Worm (Caenorhabditis elegans): Measurements from ENCODE around the gene ZC239.22.

ZC239.22 gene

ce11 chrII:3220723-3221122 is at the start of gene ZC239.22:
Gene ZC239.22, minus strand, starts transcription at chrII:3220823.
- TF ChIP-seq ceh-13 (GFP tag; optimal IDR thresholded peaks at IDR 0.05) (no peak), tbx-37 (GFP tag; conservative IDR thresholded peaks at IDR 0.05) (no peak), aly-1 (tag; optimal IDR thresholded peaks at IDR 0.05) (no peak), F13C5.2 (tag; optimal IDR thresholded peaks at IDR 0.05) (no peak), ceh-36 (tag; optimal IDR thresholded peaks at IDR 0.05) (no peak), sea-1 (GFP tag; conservative IDR thresholded peaks at IDR 0.05) (no peak), pes-1 (GFP tag; IDR thresholded peaks at IDR 0.05) (no peak)

- TF ChIP-seq tbx-11 (GFP tag; IDR thresholded peaks at IDR 0.05) (peak; percentile 58), hmbx-1 (tag; optimal IDR thresholded peaks at IDR 0.05) (no peak), scrt-1 (GFP tag; IDR thresholded peaks at IDR 0.05) (0 out of 2 replicates have a peak, but pooled peaks have one; percentile 19), flt-1 (GFP tag; IDR thresholded peaks at IDR 0.05) (peak; percentile 60; the same call in 1 of the 2 replicates), hnd-1 (tag; optimal IDR thresholded peaks at IDR 0.05) (peak; percentile 1), ceh-13 (GFP tag; optimal IDR thresholded peaks at IDR 0.05) (peak; percentile 49), F13C5.2 (tag; optimal IDR thresholded peaks at IDR 0.05) (no peak), pes-1 (GFP tag; IDR thresholded peaks at IDR 0.05) (peak; percentile 82)
Measured at ce11 chrII:3267815-3268214, 47.2 kb upstream of the ZC239.22 start.

ce11 chrII:3267365-3267764 is 46.7 kb upstream of the ZC239.22 start, which contains the start of gene F02E11.7:
Gene F02E11.7, plus strand, starts transcription at chrII:3267665.
- TF ChIP-seq hmg-4 (GFP tag; optimal IDR thresholded peaks at IDR 0.05) (no peak), B0310.2 (tag; optimal IDR thresholded peaks at IDR 0.05) (no peak), ets-7 (tag; optimal IDR thresholded peaks at IDR 0.05) (no peak), ceh-36 (tag; optimal IDR thresholded peaks at IDR 0.05) (no peak), ama-1 (optimal IDR thresholded peaks at IDR 0.05) (no peak), F13C5.2 (tag; optimal IDR thresholded peaks at IDR 0.05) (no peak), flt-1 (GFP tag; IDR thresholded peaks at IDR 0.05) (no peak), sea-1 (GFP tag; conservative IDR thresholded peaks at IDR 0.05) (no peak), scrt-1 (GFP tag; IDR thresholded peaks at IDR 0.05) (no peak), tbx-37 (GFP tag; conservative IDR thresholded peaks at IDR 0.05) (no peak), pes-1 (GFP tag; IDR thresholded peaks at IDR 0.05) (no peak), hmbx-1 (tag; optimal IDR thresholded peaks at IDR 0.05) (no peak), tbx-11 (GFP tag; IDR thresholded peaks at IDR 0.05) (no peak), tra-4 (tag; optimal IDR thresholded peaks at IDR 0.05) (no peak), ceh-13 (GFP tag; optimal IDR thresholded peaks at IDR 0.05) (no peak), hnd-1 (tag; optimal IDR thresholded peaks at IDR 0.05) (no peak), aly-1 (tag; optimal IDR thresholded peaks at IDR 0.05) (no peak)

- TF ChIP-seq scrt-1 (GFP tag; IDR thresholded peaks at IDR 0.05), result no peak
- no peak for TF ChIP-seq flt-1 (GFP tag; IDR thresholded peaks at IDR 0.05)
- no peak for TF ChIP-seq F13C5.2 (tag; optimal IDR thresholded peaks at IDR 0.05)
- TF ChIP-seq pes-1 (GFP tag; IDR thresholded peaks at IDR 0.05), result no peak
- no peak for TF ChIP-seq ama-1 (optimal IDR thresholded peaks at IDR 0.05)
- no peak for TF ChIP-seq tbx-11 (GFP tag; IDR thresholded peaks at IDR 0.05)
- no peak for TF ChIP-seq tbx-37 (GFP tag; conservative IDR thresholded peaks at IDR 0.05)
- no peak for TF ChIP-seq ets-7 (tag; optimal IDR thresholded peaks at IDR 0.05)
- no peak for TF ChIP-seq hmg-4 (GFP tag; optimal IDR thresholded peaks at IDR 0.05)
- no peak for TF ChIP-seq hnd-1 (tag; optimal IDR thresholded peaks at IDR 0.05)
- no peak for TF ChIP-seq B0310.2 (tag; optimal IDR thresholded peaks at IDR 0.05)
- no peak for TF ChIP-seq tra-4 (tag; optimal IDR thresholded peaks at IDR 0.05)
- TF ChIP-seq sea-1 (GFP tag; conservative IDR thresholded peaks at IDR 0.05), result no peak
- TF ChIP-seq ceh-36 (tag; optimal IDR thresholded peaks at IDR 0.05), result no peak
- TF ChIP-seq ceh-13 (GFP tag; optimal IDR thresholded peaks at IDR 0.05), result no peak
- TF ChIP-seq hmbx-1 (tag; optimal IDR thresholded peaks at IDR 0.05), result no peak
- no peak for TF ChIP-seq aly-1 (tag; optimal IDR thresholded peaks at IDR 0.05)
Measured at ce11 chrII:3264704-3265103, 44.1 kb upstream of the ZC239.22 start.

- TF ChIP-seq pes-1 (GFP tag; IDR thresholded peaks at IDR 0.05) (no peak), tbx-37 (GFP tag; conservative IDR thresholded peaks at IDR 0.05) (no peak), ceh-36 (tag; optimal IDR thresholded peaks at IDR 0.05) (no peak), tbx-11 (GFP tag; IDR thresholded peaks at IDR 0.05) (no peak), ets-7 (tag; optimal IDR thresholded peaks at IDR 0.05) (no peak), hmbx-1 (tag; optimal IDR thresholded peaks at IDR 0.05) (no peak), ceh-13 (GFP tag; optimal IDR thresholded peaks at IDR 0.05) (no peak), scrt-1 (GFP tag; IDR thresholded peaks at IDR 0.05) (no peak), tra-4 (tag; optimal IDR thresholded peaks at IDR 0.05) (no peak), sea-1 (GFP tag; conservative IDR thresholded peaks at IDR 0.05) (no peak), aly-1 (tag; optimal IDR thresholded peaks at IDR 0.05) (no peak), F13C5.2 (tag; optimal IDR thresholded peaks at IDR 0.05) (no peak), flt-1 (GFP tag; IDR thresholded peaks at IDR 0.05) (no peak), B0310.2 (tag; optimal IDR thresholded peaks at IDR 0.05) (no peak), hnd-1 (tag; optimal IDR thresholded peaks at IDR 0.05) (no peak), ama-1 (optimal IDR thresholded peaks at IDR 0.05) (no peak), hmg-4 (GFP tag; optimal IDR thresholded peaks at IDR 0.05) (no peak)
Measured at ce11 chrII:3262504-3262903, 41.9 kb upstream of the ZC239.22 start, which contains the start of gene F02E11.2. Gene F02E11.2, plus strand, starts transcription at chrII:3262804.

- TF ChIP-seq B0310.2 (tag; optimal IDR thresholded peaks at IDR 0.05) (no peak), F13C5.2 (tag; optimal IDR thresholded peaks at IDR 0.05) (no peak), hmbx-1 (tag; optimal IDR thresholded peaks at IDR 0.05) (no peak), tbx-37 (GFP tag; conservative IDR thresholded peaks at IDR 0.05) (no peak), ama-1 (optimal IDR thresholded peaks at IDR 0.05) (no peak), ceh-36 (tag; optimal IDR thresholded peaks at IDR 0.05) (no peak), tra-4 (tag; optimal IDR thresholded peaks at IDR 0.05) (no peak), aly-1 (tag; optimal IDR thresholded peaks at IDR 0.05) (no peak), sea-1 (GFP tag; conservative IDR thresholded peaks at IDR 0.05) (no peak), ceh-13 (GFP tag; optimal IDR thresholded peaks at IDR 0.05) (no peak), tbx-11 (GFP tag; IDR thresholded peaks at IDR 0.05) (no peak), pes-1 (GFP tag; IDR thresholded peaks at IDR 0.05) (no peak), scrt-1 (GFP tag; IDR thresholded peaks at IDR 0.05) (no peak), hnd-1 (tag; optimal IDR thresholded peaks at IDR 0.05) (no peak)
Measured at ce11 chrII:3259254-3259653, 38.6 kb upstream of the ZC239.22 start, which contains the start of gene gcy-19. Gene gcy-19, minus strand, starts transcription at chrII:3259354.

- TF ChIP-seq flt-1 (GFP tag; IDR thresholded peaks at IDR 0.05) (no peak), B0310.2 (tag; optimal IDR thresholded peaks at IDR 0.05) (no peak), hnd-1 (tag; optimal IDR thresholded peaks at IDR 0.05) (no peak), aly-1 (tag; optimal IDR thresholded peaks at IDR 0.05) (no peak), scrt-1 (GFP tag; IDR thresholded peaks at IDR 0.05) (no peak), ceh-13 (GFP tag; optimal IDR thresholded peaks at IDR 0.05) (no peak), F13C5.2 (tag; optimal IDR thresholded peaks at IDR 0.05) (no peak), hmg-4 (GFP tag; optimal IDR thresholded peaks at IDR 0.05) (no peak), ets-7 (tag; optimal IDR thresholded peaks at IDR 0.05) (no peak), tbx-37 (GFP tag; conservative IDR thresholded peaks at IDR 0.05) (no peak), tra-4 (tag; optimal IDR thresholded peaks at IDR 0.05) (no peak), tbx-11 (GFP tag; IDR thresholded peaks at IDR 0.05) (no peak), hmbx-1 (tag; optimal IDR thresholded peaks at IDR 0.05) (no peak), ceh-36 (tag; optimal IDR thresholded peaks at IDR 0.05) (no peak), ama-1 (optimal IDR thresholded peaks at IDR 0.05) (no peak), pes-1 (GFP tag; IDR thresholded peaks at IDR 0.05) (no peak), sea-1 (GFP tag; conservative IDR thresholded peaks at IDR 0.05) (no peak)
Measured at ce11 chrII:3251782-3252181, 31.2 kb upstream of the ZC239.22 start.
